Worm (Caenorhabditis elegans) whole organism, L4/young adult: ENCODE data around the gene ZK673.5.

Source experiments
- dao-5 ChIP-seq: sonication (generic microtip); optimal IDR thresholded peaks from 2 replicates; lab custom pipeline; 2016; ENCODE audit warnings: missing genotype, missing genetic modification characterization, moderate library complexity, missing compliant biosample characterization
- him-1 ChIP-seq: sonication (generic microtip); optimal IDR thresholded peaks from 2 replicates; lab custom pipeline; 2016; ENCODE audit warnings: missing genotype, missing genetic modification reagents, missing genetic modification characterization, missing compliant biosample characterization

ce11 chrII:10446300-10446699, 15.0 kb upstream of the ZK673.5 start:
- no peak for TF ChIP-seq him-1 (tag; lab: Kevin White, UChicago)
- no peak for TF ChIP-seq dao-5 (tag; lab: Kevin White, UChicago)
